Fruit fly (Drosophila melanogaster): ENCODE measurements around the gene Ran.

The Ran gene

DNA sequence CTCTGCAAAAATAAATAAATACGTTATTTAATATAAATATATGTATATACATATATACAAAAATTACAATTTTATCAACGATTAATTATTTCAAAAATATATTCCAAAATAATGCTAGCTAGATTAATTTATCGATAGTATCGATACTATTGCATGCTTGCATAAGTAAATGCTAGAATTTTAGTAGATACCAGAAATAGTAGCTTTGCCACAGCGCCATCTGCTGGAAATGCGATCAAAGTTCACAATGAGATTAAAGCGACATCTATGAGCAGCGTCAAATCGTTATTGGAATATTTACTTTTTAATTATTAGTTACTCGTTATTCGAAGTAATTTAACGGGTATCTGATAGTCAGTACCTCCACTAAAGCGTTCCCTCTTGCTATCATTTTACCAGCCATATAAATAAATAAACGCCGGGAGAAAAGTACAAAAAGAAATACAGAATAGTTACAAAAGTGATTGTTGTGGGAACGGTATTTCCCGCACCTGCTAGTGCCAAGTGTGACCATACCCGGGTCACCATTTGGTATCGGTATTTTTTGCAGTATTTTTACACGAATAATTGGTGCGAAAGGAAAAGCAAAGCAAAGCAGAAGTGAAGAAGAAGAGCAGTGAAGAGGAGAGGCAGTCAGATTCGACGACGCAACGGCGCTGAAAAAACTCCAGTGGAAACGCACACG, 5.5 kb upstream of the Ran start, which contains the start of the genes rtv and Dlic (continued):
- peak; percentile 17 for TF ChIP-seq CG15269 (tag; optimal IDR thresholded peaks at IDR 0.05)
- peak; percentile 7 for TF ChIP-seq Sry-β (GFP tag; optimal IDR thresholded peaks at IDR 0.05)
- TF ChIP-seq Hsf (GFP tag; optimal IDR thresholded peaks at IDR 0.05): peak; percentile 42
- TF ChIP-seq CG6175 (GFP tag; IDR thresholded peaks at IDR 0.05): no peak
- no peak for TF ChIP-seq cato (GFP tag; optimal IDR thresholded peaks at IDR 0.05; ENCODE audit: borderline replicate concordance)
- TF ChIP-seq eyg (GFP tag; optimal IDR thresholded peaks at IDR 0.05): no peak
- TF ChIP-seq gsb-n (tag; optimal IDR thresholded peaks at IDR 0.05): peak; percentile 20
- TF ChIP-seq CG4360 (GFP tag; IDR thresholded peaks at IDR 0.05): no peak
- no peak for TF ChIP-seq Dip2 (GFP tag; IDR thresholded peaks at IDR 0.05)
- TF ChIP-seq ara (GFP tag; IDR thresholded peaks at IDR 0.05): no peak
- TF ChIP-seq scrt (GFP tag; optimal IDR thresholded peaks at IDR 0.05): no peak
- TF ChIP-seq vfl (GFP tag; optimal IDR thresholded peaks at IDR 0.05): no peak
- peak; percentile 44 for TF ChIP-seq CG9932 (GFP tag; IDR thresholded peaks at IDR 0.05)
- TF ChIP-seq CG12391 (tag; optimal IDR thresholded peaks at IDR 0.05): peak; percentile 41
- no peak for TF ChIP-seq Neu2 (GFP tag; optimal IDR thresholded peaks at IDR 0.05; ENCODE audit: borderline replicate concordance)
- TF ChIP-seq zen2 (GFP tag; IDR thresholded peaks at IDR 0.05; ENCODE audit: partially characterized antibody): peak; percentile 22; the same call in 1 of the 3 replicates
- no peak for TF ChIP-seq p53 (GFP tag; optimal IDR thresholded peaks at IDR 0.05)
- peak; percentile 33; the same call in 1 of the 2 replicates for TF ChIP-seq onecut (GFP tag; IDR thresholded peaks at IDR 0.05)
- TF ChIP-seq CG10267 (tag; optimal IDR thresholded peaks at IDR 0.05): peak; percentile 49
- TF ChIP-seq CG7271 (tag; optimal IDR thresholded peaks at IDR 0.05): no peak
- TF ChIP-seq emc (GFP tag; optimal IDR thresholded peaks at IDR 0.05): no peak
- peak; percentile 69; the same call in 2 of the 3 replicates for TF ChIP-seq CG6791 (GFP tag; IDR thresholded peaks at IDR 0.05; ENCODE audit: partially characterized antibody)
- TF ChIP-seq zen (tag; optimal IDR thresholded peaks at IDR 0.05): peak; percentile 38
- TF ChIP-seq dysf (GFP tag; IDR thresholded peaks at IDR 0.05): no peak
- TF ChIP-seq row (GFP tag; IDR thresholded peaks at IDR 0.05): peak; percentile 46
- TF ChIP-seq Xbp1 (GFP tag; optimal IDR thresholded peaks at IDR 0.05): peak; percentile 47
- peak; percentile 48; the same call in 1 of the 2 replicates for TF ChIP-seq E2f2 (GFP tag; IDR thresholded peaks at IDR 0.05)
- TF ChIP-seq CG8944 (GFP tag; optimal IDR thresholded peaks at IDR 0.05): no peak
- TF ChIP-seq sd (tag; optimal IDR thresholded peaks at IDR 0.05): peak; percentile 57
- TF ChIP-seq CG6254 (GFP tag; optimal IDR thresholded peaks at IDR 0.05): no peak
- TF ChIP-seq gro (GFP tag; optimal IDR thresholded peaks at IDR 0.05): no peak
- peak; percentile 15 for TF ChIP-seq CG7839 (tag; optimal IDR thresholded peaks at IDR 0.05)
- TF ChIP-seq fd102C (GFP tag; optimal IDR thresholded peaks at IDR 0.05): no peak
- TF ChIP-seq CG11093 (GFP tag; IDR thresholded peaks at IDR 0.05): no peak
- no peak for TF ChIP-seq ftz-f1 (GFP tag; optimal IDR thresholded peaks at IDR 0.05)
- peak; percentile 24 for TF ChIP-seq CG18262 (tag; optimal IDR thresholded peaks at IDR 0.05)
- peak; percentile 43; the same call in 1 of the 2 replicates for TF ChIP-seq NFAT (GFP tag; IDR thresholded peaks at IDR 0.05)
- TF ChIP-seq ATbp (GFP tag; optimal IDR thresholded peaks at IDR 0.05): no peak
- TF ChIP-seq CG3726 (GFP tag; IDR thresholded peaks at IDR 0.05): no peak
- TF ChIP-seq lola (GFP tag; optimal IDR thresholded peaks at IDR 0.05): no peak
- no peak for TF ChIP-seq CG8478 (optimal IDR thresholded peaks at IDR 0.05)
- TF ChIP-seq CG13287 (GFP tag; IDR thresholded peaks at IDR 0.05; ENCODE audit: partially characterized antibody): peak; percentile 87
- peak; percentile 65; the same call in 2 of the 3 replicates for TF ChIP-seq CG34224 (GFP tag; IDR thresholded peaks at IDR 0.05; ENCODE audit: partially characterized antibody)
- no peak for TF ChIP-seq Ravus (GFP tag; IDR thresholded peaks at IDR 0.05)
- TF ChIP-seq CG3847 (GFP tag; IDR thresholded peaks at IDR 0.05): 0 out of 2 replicates have a peak, but pooled peaks have one; percentile 26
- peak; percentile 99 for TF ChIP-seq psq (GFP tag; optimal IDR thresholded peaks at IDR 0.05)
- peak; percentile 76 for TF ChIP-seq amos (GFP tag; IDR thresholded peaks at IDR 0.05; ENCODE audit: partially characterized antibody)
- TF ChIP-seq pzg (GFP tag; optimal IDR thresholded peaks at IDR 0.05): peak; percentile 63
- peak; percentile 29 for TF ChIP-seq Mes4 (GFP tag; optimal IDR thresholded peaks at IDR 0.05)

All from whole organism, embryonic.